Worm (Caenorhabditis elegans) whole organism, L2 larva: ENCODE measurements around the gene rpb-2.

Source experiments
- ama-1 ChIP-seq: fragments of 150-350 bp; optimal IDR thresholded peaks from 2 replicates; lab custom pipeline; 2018; ENCODE audit warnings: inconsistent platforms
- nhr-6 ChIP-seq: fragments of 150-350 bp; optimal IDR thresholded peaks from 2 replicates; lab custom pipeline; 2014; ENCODE audit warnings: missing biosample characterization, missing genetic modification characterization
- skn-1 ChIP-seq: sonication (generic microtip); optimal IDR thresholded peaks from 2 replicates; lab custom pipeline; 2017; ENCODE audit warnings: missing biosample characterization, missing genetic modification characterization

ce11 chrIII:4909938-4910337 is 29.4 kb upstream of the rpb-2 start, which contains the start of gene F26F4.12:
- TF ChIP-seq ama-1 (lab: Kevin White, UChicago) (no peak), nhr-6 (no peak), skn-1 (tag; lab: Kevin White, UChicago) (no peak)
